Worm (Caenorhabditis elegans) whole organism, L2 larva: ENCODE data around the gene F35E8.1.

Experiments used
- C34F6.9 ChIP-seq: fragments of 150-350 bp; optimal IDR thresholded peaks from 2 replicates; lab custom pipeline; 2014; ENCODE audit warnings: missing biosample characterization, missing genetic modification characterization
- F13H6.1 ChIP-seq: sonication (generic microtip); optimal IDR thresholded peaks from 2 replicates; lab custom pipeline; 2016; ENCODE audit warnings: missing genetic modification characterization, missing compliant biosample characterization
- R02D3.7 ChIP-seq: fragments of 150-350 bp; optimal IDR thresholded peaks from 2 replicates; lab custom pipeline; 2014; ENCODE audit warnings: missing biosample characterization, missing genetic modification characterization
- Y55F3AM.14 ChIP-seq: fragments of 200-800 bp; sonication (Bioruptor generic); optimal IDR thresholded peaks from 2 replicates; lab custom pipeline; 2018; ENCODE audit warnings: mild to moderate bottlenecking, missing genetic modification characterization, missing compliant biosample characterization
- ZK546.5 ChIP-seq: sonication (generic microtip); optimal IDR thresholded peaks from 2 replicates; lab custom pipeline; 2017; ENCODE audit warnings: missing biosample characterization, missing genetic modification characterization
- alr-1 ChIP-seq: fragments of 150-350 bp; optimal IDR thresholded peaks from 2 replicates; lab custom pipeline; 2014; ENCODE audit warnings: missing biosample characterization, missing genetic modification characterization
- aly-2 ChIP-seq: fragments of 150-350 bp; optimal IDR thresholded peaks from 2 replicates; lab custom pipeline; 2014; ENCODE audit warnings: missing biosample characterization, missing genetic modification characterization
- ama-1 ChIP-seq: fragments of 150-350 bp; optimal IDR thresholded peaks from 2 replicates; lab custom pipeline; 2018; ENCODE audit warnings: inconsistent platforms
- blmp-1 ChIP-seq: sonication (generic microtip); optimal IDR thresholded peaks from 2 replicates; lab custom pipeline; 2017; ENCODE audit warnings: missing genetic modification characterization, mild to moderate bottlenecking, missing compliant biosample characterization, antibody characterized with exemption, moderate library complexity; ENCODE audit not compliant: insufficient read depth
- ceh-16 ChIP-seq: fragments of 150-350 bp; optimal IDR thresholded peaks from 2 replicates; lab custom pipeline; 2014; ENCODE audit warnings: missing biosample characterization, missing genetic modification characterization
- ceh-82 ChIP-seq: fragments of 150-350 bp; optimal IDR thresholded peaks from 2 replicates; lab custom pipeline; 2014; ENCODE audit warnings: missing biosample characterization, missing genetic modification characterization
- crh-2 ChIP-seq: sonication (generic microtip); optimal IDR thresholded peaks from 2 replicates; lab custom pipeline; 2017; ENCODE audit warnings: missing biosample characterization, missing genetic modification characterization
- dmd-4 ChIP-seq: sonication (generic microtip); optimal IDR thresholded peaks from 2 replicates; lab custom pipeline; 2017; ENCODE audit warnings: missing biosample characterization, missing genetic modification characterization
- egl-27 ChIP-seq: sonication (generic microtip); optimal IDR thresholded peaks from 3 replicates; lab custom pipeline; 2017; ENCODE audit warnings: missing biosample characterization, missing genetic modification reagents, missing genetic modification characterization
- elt-1 ChIP-seq: fragments of 150-350 bp; optimal IDR thresholded peaks from 2 replicates; lab custom pipeline; 2014; ENCODE audit warnings: missing biosample characterization, missing genetic modification characterization
- elt-3 ChIP-seq: sonication (generic microtip); optimal IDR thresholded peaks from 2 replicates; lab custom pipeline; 2017; ENCODE audit warnings: missing biosample characterization, missing genetic modification characterization
- fos-1 ChIP-seq: fragments of 150-350 bp; optimal IDR thresholded peaks from 2 replicates; lab custom pipeline; 2014; ENCODE audit warnings: missing biosample characterization, missing genetic modification characterization
- gmeb-1 ChIP-seq: fragments of 150-350 bp; optimal IDR thresholded peaks from 2 replicates; lab custom pipeline; 2014; ENCODE audit warnings: missing biosample characterization, missing genetic modification characterization
- lin-11 ChIP-seq: fragments of 150-350 bp; sonication (generic microtip); optimal IDR thresholded peaks from 2 replicates; lab custom pipeline; 2014; ENCODE audit warnings: missing biosample characterization, missing genetic modification characterization, inconsistent platforms, mixed read lengths
- lin-13 ChIP-seq: fragments of 150-350 bp; optimal IDR thresholded peaks from 2 replicates; lab custom pipeline; 2014; ENCODE audit warnings: missing biosample characterization, missing genetic modification reagents, missing genetic modification characterization
- lin-39 ChIP-seq: fragments of 150-350 bp; optimal IDR thresholded peaks from 2 replicates; lab custom pipeline; 2014; ENCODE audit warnings: missing biosample characterization, missing genetic modification reagents, missing genetic modification characterization
- lsy-2 ChIP-seq, 2 experiments: fragments of 150-350 bp in 1 of 2; sonication (generic microtip) in 1 of 2; optimal IDR thresholded peaks; 2 replicates each; lab custom pipeline; 2014 to 2017; ENCODE audit warnings: missing biosample characterization in 2 of 2, missing genetic modification characterization in 2 of 2
- mab-5 ChIP-seq: fragments of 150-350 bp; optimal IDR thresholded peaks from 2 replicates; lab custom pipeline; 2014; ENCODE audit warnings: missing biosample characterization, missing genetic modification characterization
- mdl-1 ChIP-seq, 2 experiments: fragments of 150-350 bp in 1 of 2; sonication (generic microtip) in 1 of 2; optimal IDR thresholded peaks; 2 replicates each; lab custom pipeline; 2017; ENCODE audit warnings: missing biosample characterization in 2 of 2, missing genetic modification characterization in 2 of 2
- nhr-11 ChIP-seq: fragments of 150-350 bp; optimal IDR thresholded peaks from 2 replicates; lab custom pipeline; 2014; ENCODE audit warnings: missing biosample characterization, missing genetic modification characterization
- nhr-12 ChIP-seq: fragments of 150-350 bp; optimal IDR thresholded peaks from 2 replicates; lab custom pipeline; 2014; ENCODE audit warnings: missing biosample characterization, missing genetic modification characterization
- nhr-129 ChIP-seq: fragments of 150-350 bp; optimal IDR thresholded peaks from 2 replicates; lab custom pipeline; 2014; ENCODE audit warnings: missing biosample characterization, missing genetic modification characterization
- nhr-21 ChIP-seq: fragments of 150-350 bp; optimal IDR thresholded peaks from 2 replicates; lab custom pipeline; 2014; ENCODE audit warnings: missing biosample characterization, missing genetic modification characterization
- nhr-23 ChIP-seq: fragments of 150-350 bp; optimal IDR thresholded peaks from 2 replicates; lab custom pipeline; 2014; ENCODE audit warnings: missing biosample characterization, missing genetic modification reagents, missing genetic modification characterization
- nhr-237 ChIP-seq: fragments of 150-350 bp; optimal IDR thresholded peaks from 2 replicates; lab custom pipeline; 2014; ENCODE audit warnings: missing biosample characterization, missing genetic modification characterization
- nhr-25 ChIP-seq: fragments of 150-350 bp; sonication (generic microtip); optimal IDR thresholded peaks from 3 replicates; lab custom pipeline; 2014; ENCODE audit warnings: missing biosample characterization, missing genetic modification characterization
- nhr-6 ChIP-seq: fragments of 150-350 bp; optimal IDR thresholded peaks from 2 replicates; lab custom pipeline; 2014; ENCODE audit warnings: missing biosample characterization, missing genetic modification characterization
- nhr-77 ChIP-seq: fragments of 150-350 bp; optimal IDR thresholded peaks from 2 replicates; lab custom pipeline; 2014; ENCODE audit warnings: missing biosample characterization, missing genetic modification characterization
- peb-1 ChIP-seq: fragments of 150-350 bp; optimal IDR thresholded peaks from 2 replicates; lab custom pipeline; 2014; ENCODE audit warnings: missing biosample characterization, missing genetic modification characterization
- sem-4 ChIP-seq: fragments of 150-350 bp; optimal IDR thresholded peaks from 2 replicates; lab custom pipeline; 2014; ENCODE audit warnings: missing biosample characterization, missing genetic modification reagents, missing genetic modification characterization
- skn-1 ChIP-seq: sonication (generic microtip); optimal IDR thresholded peaks from 2 replicates; lab custom pipeline; 2017; ENCODE audit warnings: missing biosample characterization, missing genetic modification characterization
- sma-3 ChIP-seq: sonication (generic microtip); optimal IDR thresholded peaks from 2 replicates; lab custom pipeline; 2016; ENCODE audit warnings: missing genetic modification reagents, missing genetic modification characterization, missing compliant biosample characterization
- sma-9 ChIP-seq, 2 experiments: fragments of 150-350 bp in 1 of 2; sonication (generic microtip) in 1 of 2; optimal IDR thresholded peaks; 2 replicates each; lab custom pipeline; 2014 to 2016; ENCODE audit warnings: missing genetic modification characterization in 2 of 2, mild to moderate bottlenecking in 1 of 2, missing biosample characterization in 1 of 2, missing compliant biosample characterization in 1 of 2, missing genetic modification reagents in 1 of 2, moderate library complexity in 1 of 2
- snpc-4 ChIP-seq: fragments of 150-350 bp; optimal IDR thresholded peaks from 2 replicates; lab custom pipeline; 2014; ENCODE audit warnings: missing biosample characterization, missing genetic modification characterization
- unc-39 ChIP-seq: fragments of 150-350 bp; optimal IDR thresholded peaks from 2 replicates; lab custom pipeline; 2014; ENCODE audit warnings: missing biosample characterization, missing genetic modification characterization
- unc-55 ChIP-seq: fragments of 150-350 bp; sonication (generic microtip); optimal IDR thresholded peaks from 3 replicates; lab custom pipeline; 2014; ENCODE audit warnings: missing biosample characterization, missing genetic modification reagents, missing genetic modification characterization
- unc-62 ChIP-seq: fragments of 150-350 bp; optimal IDR thresholded peaks from 2 replicates; lab custom pipeline; 2014; ENCODE audit warnings: missing biosample characterization, missing genetic modification reagents, missing genetic modification characterization
- zag-1 ChIP-seq: fragments of 150-350 bp; optimal IDR thresholded peaks from 2 replicates; lab custom pipeline; 2014; ENCODE audit warnings: missing biosample characterization, missing genetic modification characterization
- ztf-1 ChIP-seq: fragments of 200-800 bp; sonication (Bioruptor generic); conservative IDR thresholded peaks from 2 replicates; pipeline ENCODE4 v1.3.6; 2022; ENCODE audit warnings: missing genetic modification characterization, missing compliant biosample characterization
- ztf-11 ChIP-seq: sonication (generic microtip); optimal IDR thresholded peaks from 2 replicates; lab custom pipeline; 2017; ENCODE audit warnings: missing biosample characterization, missing genetic modification characterization
- ztf-4 ChIP-seq: fragments of 150-350 bp; optimal IDR thresholded peaks from 2 replicates; lab custom pipeline; 2014; ENCODE audit warnings: missing biosample characterization, missing genetic modification characterization

F35E8.1 gene

DNA sequence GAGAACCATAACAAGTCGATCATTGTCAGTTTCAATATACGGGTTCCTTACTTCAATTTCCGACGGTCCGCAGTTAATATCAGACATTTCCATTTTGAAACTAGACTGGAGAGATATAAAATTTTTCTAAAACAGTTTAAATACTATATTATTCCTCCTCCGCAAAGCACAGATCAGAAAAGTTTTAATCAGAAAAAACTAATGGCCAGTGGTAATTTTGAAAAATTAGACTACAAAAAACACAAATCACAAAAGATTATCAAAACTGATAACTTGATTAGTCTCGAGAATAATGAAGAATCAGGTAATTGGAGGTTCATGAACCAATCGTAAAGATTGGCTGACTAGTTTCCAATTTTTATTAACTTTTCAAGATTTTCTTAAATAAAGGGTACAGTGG lies 19.5 kb downstream of the F35E8.1 start, which contains the start of gene T06C12.9:
Gene T06C12.9, minus strand, starts transcription at position 101 of the 400 bp plus-strand sequence.
- TF ChIP-seq nhr-21 (no peak), dmd-4 (tag; lab: Kevin White, UChicago) (no peak), egl-27 (tag; lab: Kevin White, UChicago) (no peak), crh-2 (tag; lab: Kevin White, UChicago) (no peak), lin-13 (no peak), mab-5 (no peak), blmp-1 (tag; lab: Kevin White, UChicago) (no peak), unc-55 (GFP tag; lab: Kevin White, UChicago) (no peak), F13H6.1 (tag; lab: Kevin White, UChicago) (no peak), nhr-6 (tag; lab: Kevin White, UChicago) (no peak), nhr-23 (tag; lab: Kevin White, UChicago) (no peak), ztf-11 (tag; lab: Kevin White, UChicago) (no peak), elt-3 (no peak), gmeb-1 (tag; lab: Kevin White, UChicago) (no peak), ztf-4 (tag; lab: Kevin White, UChicago) (no peak), aly-2 (tag; lab: Kevin White, UChicago) (no peak), ceh-82 (tag; lab: Kevin White, UChicago) (no peak)

DNA sequence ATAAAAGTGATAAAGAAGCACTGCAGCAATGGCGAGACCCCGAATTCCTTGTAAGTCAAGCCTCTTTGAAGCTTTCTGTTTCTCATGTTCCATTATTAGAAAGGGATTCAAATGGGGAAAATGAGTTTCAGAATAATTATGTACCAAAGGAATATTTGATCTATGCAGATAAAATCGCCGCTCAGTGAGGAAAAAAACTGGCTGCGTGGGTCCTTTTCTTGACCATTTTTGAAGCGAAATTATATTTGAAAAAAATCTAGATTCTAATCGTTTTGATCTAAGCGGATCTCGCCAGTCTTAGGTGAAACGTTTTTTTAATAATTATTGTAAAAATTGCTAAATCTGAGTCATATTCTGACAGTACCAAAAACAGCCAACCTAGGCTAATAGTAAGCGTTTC lies 20.7 kb downstream of the F35E8.1 start, which contains the start of gene oac-42:
Gene oac-42, minus strand, starts transcription at position 101 of the 400 bp plus-strand sequence.
- no peak for TF ChIP-seq ama-1 (lab: Kevin White, UChicago)
- no peak for TF ChIP-seq lsy-2 (tag; optimal IDR thresholded peaks at IDR 0.05; lab: Kevin White, UChicago)
- TF ChIP-seq crh-2 (tag; lab: Kevin White, UChicago): no peak
- no peak for TF ChIP-seq sma-9 (GFP tag; optimal IDR thresholded peaks at IDR 0.05; lab: Kevin White, UChicago)
- TF ChIP-seq sma-9 (tag; optimal IDR thresholded peaks at IDR 0.05; lab: Kevin White, UChicago): no peak
- TF ChIP-seq ZK546.5: no peak
- no peak for TF ChIP-seq egl-27 (tag; lab: Kevin White, UChicago)
- no peak for TF ChIP-seq dmd-4 (tag; lab: Kevin White, UChicago)
- TF ChIP-seq F13H6.1 (tag; lab: Kevin White, UChicago): no peak
- no peak for TF ChIP-seq sma-3 (GFP tag; lab: Kevin White, UChicago)
- TF ChIP-seq unc-55 (GFP tag; lab: Kevin White, UChicago): no peak
- no peak for TF ChIP-seq nhr-11
- no peak for TF ChIP-seq nhr-25

DNA sequence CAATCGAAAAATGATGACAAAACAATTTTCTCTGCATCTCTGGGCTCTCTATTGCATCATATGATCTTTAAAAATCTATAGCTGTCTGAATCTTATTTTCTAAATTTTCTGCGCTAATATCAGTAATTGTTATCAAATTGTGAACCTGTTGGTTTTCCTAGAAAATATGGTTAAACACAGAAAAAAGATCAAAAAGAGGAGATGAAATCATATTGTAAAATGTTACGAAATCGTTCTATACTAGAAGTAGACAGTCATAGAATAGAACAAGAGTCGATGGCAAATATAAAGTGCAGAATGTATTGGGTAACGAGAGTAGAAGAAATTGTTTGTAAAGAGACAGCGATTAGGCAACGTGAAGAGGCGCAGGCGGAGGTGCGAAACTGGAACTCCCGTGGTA lies 24.7 kb downstream of the F35E8.1 start:
- TF ChIP-seq nhr-77 (tag; lab: Kevin White, UChicago) (no peak), elt-1 (no peak), zag-1 (tag; lab: Kevin White, UChicago) (no peak), egl-27 (tag; lab: Kevin White, UChicago) (no peak), peb-1 (no peak), Y55F3AM.14 (GFP tag; lab: Kevin White, UChicago) (no peak), dmd-4 (tag; lab: Kevin White, UChicago) (no peak), ztf-1 (no peak), ztf-11 (tag; lab: Kevin White, UChicago) (no peak), unc-55 (GFP tag; lab: Kevin White, UChicago) (peak; percentile 57), F13H6.1 (tag; lab: Kevin White, UChicago) (peak; percentile 57), nhr-12 (tag; lab: Kevin White, UChicago) (no peak), mab-5 (no peak), ceh-82 (tag; lab: Kevin White, UChicago) (no peak), gmeb-1 (tag; lab: Kevin White, UChicago) (peak; percentile 25), ceh-16 (tag; lab: Kevin White, UChicago) (no peak), crh-2 (tag; lab: Kevin White, UChicago) (peak; percentile 79), nhr-237 (tag; lab: Kevin White, UChicago) (no peak), nhr-21 (peak; percentile 57), mdl-1 (tag; optimal IDR thresholded peaks at IDR 0.05; lab: Kevin White, UChicago) (no peak), sma-9 (GFP tag; optimal IDR thresholded peaks at IDR 0.05; lab: Kevin White, UChicago) (peak; percentile 10), sma-9 (tag; optimal IDR thresholded peaks at IDR 0.05; lab: Kevin White, UChicago) (no peak), lin-39 (tag; lab: Kevin White, UChicago) (no peak), snpc-4 (tag; lab: Kevin White, UChicago) (no peak), ama-1 (lab: Kevin White, UChicago) (no peak), sma-3 (GFP tag; lab: Kevin White, UChicago) (peak; percentile 54), fos-1 (tag; lab: Kevin White, UChicago) (peak; percentile 85), skn-1 (tag; lab: Kevin White, UChicago) (peak; percentile 98), lsy-2 (tag; optimal IDR thresholded peaks at IDR 0.05; lab: Kevin White, UChicago) (peak in 1 of 2 experiments; percentile 9), nhr-11 (no peak), nhr-129 (peak; percentile 94), aly-2 (tag; lab: Kevin White, UChicago) (no peak), sem-4 (tag; lab: Kevin White, UChicago) (no peak), unc-39 (tag; lab: Kevin White, UChicago) (no peak), blmp-1 (tag; lab: Kevin White, UChicago) (peak; percentile 5), ZK546.5 (no peak), R02D3.7 (tag; lab: Kevin White, UChicago) (no peak), alr-1 (tag; lab: Kevin White, UChicago) (no peak), lin-11 (tag; lab: Kevin White, UChicago) (no peak), nhr-23 (tag; lab: Kevin White, UChicago) (no peak), ztf-4 (tag; lab: Kevin White, UChicago) (no peak), C34F6.9 (peak; percentile 73), elt-3 (no peak), unc-62 (GFP tag; lab: Kevin White, UChicago) (no peak)
